Worm (Caenorhabditis elegans) whole organism, young adult: ENCODE results near the gene cest-2.2.

Experiments used
- B0261.1 ChIP-seq: sonication (generic microtip); optimal IDR thresholded peaks from 2 replicates; lab custom pipeline; 2016; ENCODE audit warnings: mild to moderate bottlenecking, missing genetic modification characterization, moderate library complexity, missing compliant biosample characterization
- ceh-27 ChIP-seq: fragments of 200-800 bp; sonication (Bioruptor generic); optimal IDR thresholded peaks from 2 replicates; lab custom pipeline; 2018; ENCODE audit warnings: mild to moderate bottlenecking, missing genetic modification characterization, moderate library complexity, missing compliant biosample characterization
- hsf-1 ChIP-seq: fragments of 200-800 bp; sonication (Bioruptor generic); IDR thresholded peaks from 2 replicates; pipeline ENCODE4 v1.3.6; 2022; ENCODE audit warnings: missing genetic modification reagents, missing genetic modification characterization, missing compliant biosample characterization
- snpc-4 ChIP-seq, 5 experiments: fragments of 150-350 bp in 1 of 5; sonication (generic microtip) in 4 of 5; optimal IDR thresholded peaks; 2 replicates each; lab custom pipeline; 2014 to 2018; ENCODE audit warnings: missing genetic modification characterization in 5 of 5, missing biosample characterization in 3 of 5, antibody characterized with exemption in 2 of 5, mild to moderate bottlenecking in 2 of 5, missing compliant biosample characterization in 2 of 5, missing genotype in 2 of 5, moderate library complexity in 2 of 5, missing genetic modification reagents in 1 of 5
- sptf-2 ChIP-seq: fragments of 200-800 bp; sonication (Bioruptor generic); optimal IDR thresholded peaks from 2 replicates; lab custom pipeline; 2018; ENCODE audit warnings: mild to moderate bottlenecking, missing genetic modification characterization, missing compliant biosample characterization

DNA sequence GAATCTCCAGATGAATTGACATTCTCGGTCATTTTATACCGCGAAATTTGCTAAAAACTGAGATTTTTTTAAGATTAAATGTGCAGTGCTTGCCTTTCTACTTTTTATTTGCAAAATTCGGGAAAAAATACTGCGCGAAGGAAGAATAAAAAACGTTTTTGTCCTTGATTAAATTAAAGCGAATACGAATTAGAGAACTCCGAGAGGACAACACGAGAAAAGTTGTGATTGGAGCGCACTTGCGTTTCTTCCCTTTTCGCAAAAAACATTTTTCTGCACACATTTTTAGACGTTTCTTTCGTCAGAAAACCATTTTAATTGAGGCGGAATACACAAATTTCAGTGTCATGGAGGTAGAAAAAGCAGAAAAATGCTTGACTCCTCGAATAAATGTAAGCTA is 10.3 kb upstream of the cest-2.2 start, which contains the start of the genes trm-1 and ints-2:
- TF ChIP-seq ceh-27 (no peak), snpc-4 (GFP tag; optimal IDR thresholded peaks at IDR 0.05; lab: Kevin White, UChicago) (no peak), snpc-4 (tag; optimal IDR thresholded peaks at IDR 0.05; lab: Kevin White, UChicago) (peak in 1 of 4 experiments; percentile 45), hsf-1 (no peak), B0261.1 (no peak), sptf-2 (GFP tag; lab: Kevin White, UChicago) (no peak)
